Fruit fly (Drosophila melanogaster): Measurements from ENCODE around the gene Acsx4.

DNA sequence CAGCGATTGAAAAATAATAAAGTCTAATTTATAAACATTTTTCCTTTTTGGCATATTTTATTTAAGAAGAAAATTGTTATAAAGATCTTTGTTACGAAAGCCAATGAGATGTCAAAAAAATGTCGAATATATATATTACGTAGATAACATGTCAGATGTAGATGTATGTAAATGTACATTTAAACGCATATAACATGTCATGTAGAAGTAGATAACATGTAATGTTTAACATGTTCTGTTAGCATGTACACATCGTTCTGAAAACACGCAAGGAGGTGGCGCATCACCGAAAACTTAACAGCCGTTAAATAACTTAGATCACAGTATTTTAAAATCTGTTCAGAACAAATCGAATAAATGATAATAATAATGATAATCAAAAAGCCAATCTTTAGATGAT, 9.2 kb upstream of the Acsx4 start:
- no peak for TF ChIP-seq CG4318 (GFP tag; optimal IDR thresholded peaks at IDR 0.05)
- TF ChIP-seq CG3919 (GFP tag; optimal IDR thresholded peaks at IDR 0.05) = no peak
- TF ChIP-seq CG8632 (GFP tag; optimal IDR thresholded peaks at IDR 0.05) = no peak
- TF ChIP-seq topi (GFP tag; optimal IDR thresholded peaks at IDR 0.05) = no peak
- no peak for TF ChIP-seq Lpt (GFP tag; optimal IDR thresholded peaks at IDR 0.05)
- TF ChIP-seq CG16779 (tag; optimal IDR thresholded peaks at IDR 0.05) = no peak
- TF ChIP-seq dac (GFP tag; optimal IDR thresholded peaks at IDR 0.05) = no peak
- no peak for TF ChIP-seq Gug (GFP tag; IDR thresholded peaks at IDR 0.05)
- TF ChIP-seq CG11762 (GFP tag; optimal IDR thresholded peaks at IDR 0.05; ENCODE audit: insufficient read depth) = no peak
- no peak for TF ChIP-seq lz (GFP tag; optimal IDR thresholded peaks at IDR 0.05)
- TF ChIP-seq CG6854 (GFP tag; optimal IDR thresholded peaks at IDR 0.05) = no peak
- no peak for TF ChIP-seq CG6163 (GFP tag; IDR thresholded peaks at IDR 0.05)
- TF ChIP-seq Hr39 (GFP tag; optimal IDR thresholded peaks at IDR 0.05) = no peak
- TF ChIP-seq Eip93F (GFP tag; optimal IDR thresholded peaks at IDR 0.05) = no peak

Measured in whole organism, prepupa.